Fruit fly (Drosophila melanogaster) whole organism, adult: ENCODE results near the gene CG14960.

ENCODE experiments used
- CG11617 ChIP-seq: fragments of 200-800 bp; sonication (Bioruptor generic); optimal IDR thresholded peaks from 2 replicates; lab custom pipeline; 2017; ENCODE audit warnings: mild to moderate bottlenecking, missing biosample characterization, missing genetic modification reagents, missing genetic modification characterization
- CG1620 ChIP-seq: fragments of 200-800 bp; sonication (Bioruptor generic); optimal IDR thresholded peaks from 2 replicates; lab custom pipeline; 2016; ENCODE audit warnings: missing biosample characterization, missing genetic modification characterization
- CG33017 ChIP-seq: fragments of 200-800 bp; sonication (Bioruptor generic); optimal IDR thresholded peaks from 2 replicates; lab custom pipeline; 2018; ENCODE audit warnings: missing biosample characterization, mild to moderate bottlenecking, missing genetic modification characterization, moderate library complexity
- CG7045 ChIP-seq: fragments of 200-800 bp; sonication (Bioruptor generic); optimal IDR thresholded peaks from 2 replicates; lab custom pipeline; 2017; ENCODE audit warnings: missing biosample characterization, mild to moderate bottlenecking, missing genetic modification characterization
- CG7101 ChIP-seq: fragments of 200-800 bp; sonication (Bioruptor generic); optimal IDR thresholded peaks from 2 replicates; lab custom pipeline; 2018; ENCODE audit warnings: missing biosample characterization, mild to moderate bottlenecking, missing genetic modification characterization, moderate library complexity
- Clk ChIP-seq: fragments of 200-800 bp; sonication (Bioruptor generic); optimal IDR thresholded peaks from 2 replicates; lab custom pipeline; 2017; ENCODE audit warnings: missing biosample characterization, missing genetic modification characterization
- Mnt ChIP-seq: fragments of 200-800 bp; sonication (Bioruptor generic); optimal IDR thresholded peaks from 2 replicates; lab custom pipeline; 2016; ENCODE audit warnings: missing biosample characterization, mild to moderate bottlenecking, missing genetic modification characterization
- cnc ChIP-seq, 2 experiments: fragments of >200 bp; optimal IDR thresholded peaks; 2 replicates each; lab custom pipeline; 2017
- ovo ChIP-seq: fragments of 200-800 bp; sonication (Bioruptor generic); optimal IDR thresholded peaks from 2 replicates; lab custom pipeline; 2016; ENCODE audit warnings: missing biosample characterization, missing genetic modification characterization
- pad ChIP-seq: fragments of 200-800 bp; sonication (Bioruptor generic); optimal IDR thresholded peaks from 3 replicates; lab custom pipeline; 2017; ENCODE audit warnings: missing biosample characterization, missing genetic modification characterization, mild to moderate bottlenecking, moderate library complexity, missing genetic modification reagents
- tj ChIP-seq: fragments of 200-800 bp; sonication (Bioruptor generic); optimal IDR thresholded peaks from 3 replicates; lab custom pipeline; 2017; ENCODE audit warnings: missing biosample characterization, mild to moderate bottlenecking, missing genetic modification characterization, moderate library complexity
- toe ChIP-seq: fragments of 200-800 bp; sonication (Bioruptor generic); optimal IDR thresholded peaks from 2 replicates; lab custom pipeline; 2016; ENCODE audit warnings: missing biosample characterization, missing genetic modification characterization

- TF ChIP-seq CG33017 (tag; lab: Kevin White, UChicago): no peak
- TF ChIP-seq CG1620 (GFP tag; lab: Kevin White, UChicago): no peak
- no peak for TF ChIP-seq Clk
- no peak for TF ChIP-seq pad (GFP tag; lab: Kevin White, UChicago)
- TF ChIP-seq ovo (GFP tag; lab: Kevin White, UChicago): no peak
- TF ChIP-seq cnc (optimal IDR thresholded peaks at IDR 0.05; lab: Kevin White, UChicago): no peak
- TF ChIP-seq tj (GFP tag; lab: Kevin White, UChicago): no peak
- TF ChIP-seq CG11617 (GFP tag; lab: Kevin White, UChicago): no peak
- no peak for TF ChIP-seq toe (GFP tag; lab: Kevin White, UChicago)
- no peak for TF ChIP-seq CG7101 (tag; lab: Kevin White, UChicago)
- TF ChIP-seq Mnt (GFP tag; lab: Kevin White, UChicago): no peak
- no peak for TF ChIP-seq CG7045 (GFP tag; lab: Kevin White, UChicago)
Observed at dm6 chr3L:3223390-3223914, 47.4 kb upstream of the CG14960 start.
